Fruit fly (Drosophila melanogaster) whole organism, embryonic: Measurements from ENCODE around the gene Pisd.

Experiments
- Antp ChIP-seq: fragments of 200-800 bp; sonication (Bioruptor generic); optimal IDR thresholded peaks from 3 replicates; lab custom pipeline; 2016; ENCODE audit warnings: missing biosample characterization, missing genetic modification characterization
- Asciz ChIP-seq: fragments of 200-800 bp; sonication (Bioruptor generic); optimal IDR thresholded peaks from 2 replicates; lab custom pipeline; 2017; ENCODE audit warnings: missing biosample characterization, mild to moderate bottlenecking, missing genetic modification characterization, missing genetic modification reagents
- CG10274 ChIP-seq: fragments of 200-800 bp; sonication (Bioruptor generic); optimal IDR thresholded peaks from 3 replicates; lab custom pipeline; 2017; ENCODE audit warnings: missing biosample characterization, mild to moderate bottlenecking, missing genetic modification characterization
- CG10959 ChIP-seq: fragments of 200-800 bp; sonication (Bioruptor generic); IDR thresholded peaks from 2 replicates; pipeline ENCODE4 v1.3.6; 2022; ENCODE audit warnings: missing biosample characterization, missing genetic modification characterization
- CG12155 ChIP-seq: fragments of 200-800 bp; sonication (Bioruptor generic); optimal IDR thresholded peaks from 3 replicates; lab custom pipeline; 2016; ENCODE audit warnings: missing biosample characterization, missing genetic modification characterization
- CG15269 ChIP-seq: fragments of 200-800 bp; sonication (Bioruptor generic); optimal IDR thresholded peaks from 2 replicates; lab custom pipeline; 2018; ENCODE audit warnings: missing biosample characterization, mild to moderate bottlenecking, missing genetic modification characterization, moderate library complexity
- CG16863 ChIP-seq: fragments of 200-800 bp; sonication (Bioruptor generic); optimal IDR thresholded peaks from 3 replicates; lab custom pipeline; 2016; ENCODE audit warnings: missing biosample characterization, missing genetic modification characterization
- CG18262 ChIP-seq: fragments of 200-800 bp; optimal IDR thresholded peaks from 3 replicates; lab custom pipeline; 2019; ENCODE audit warnings: missing biosample characterization, mild to moderate bottlenecking, missing genetic modification characterization, moderate library complexity
- CG2712 ChIP-seq: fragments of 200-800 bp; optimal IDR thresholded peaks from 3 replicates; lab custom pipeline; 2019; ENCODE audit warnings: missing biosample characterization, mild to moderate bottlenecking, missing genetic modification characterization, moderate library complexity
- CG30020 ChIP-seq: fragments of 200-800 bp; optimal IDR thresholded peaks from 2 replicates; lab custom pipeline; 2019; ENCODE audit warnings: missing biosample characterization, mild to moderate bottlenecking, missing genetic modification characterization, moderate library complexity
- CG30403 ChIP-seq: fragments of 200-800 bp; sonication (Bioruptor generic); optimal IDR thresholded peaks from 3 replicates; lab custom pipeline; 2016; ENCODE audit warnings: missing biosample characterization, missing genetic modification characterization
- CG33213 ChIP-seq: fragments of 200-800 bp; sonication (Bioruptor generic); optimal IDR thresholded peaks from 3 replicates; lab custom pipeline; 2016; ENCODE audit warnings: missing biosample characterization, missing genetic modification characterization
- CG34422 ChIP-seq: fragments of 200-800 bp; sonication (Bioruptor generic); IDR thresholded peaks from 3 replicates; pipeline ENCODE4 v1.3.6; 2022; ENCODE audit warnings: missing biosample characterization, missing genetic modification characterization
- CG4360 ChIP-seq: fragments of 200-800 bp; sonication (Bioruptor generic); IDR thresholded peaks from 2 replicates; pipeline ENCODE4 v1.3.6; 2022; ENCODE audit warnings: missing biosample characterization, missing genetic modification characterization
- CG4617 ChIP-seq: fragments of 200-800 bp; sonication (Bioruptor generic); optimal IDR thresholded peaks from 3 replicates; lab custom pipeline; 2016; ENCODE audit warnings: missing biosample characterization, missing genetic modification characterization, borderline replicate concordance
- CG4707 ChIP-seq: fragments of 200-800 bp; sonication (Bioruptor generic); optimal IDR thresholded peaks from 2 replicates; lab custom pipeline; 2018; ENCODE audit warnings: missing biosample characterization, mild to moderate bottlenecking, missing genetic modification characterization, moderate library complexity
- CG6683 ChIP-seq: fragments of 200-800 bp; sonication (Bioruptor generic); optimal IDR thresholded peaks from 2 replicates; lab custom pipeline; 2017; ENCODE audit warnings: missing biosample characterization, mild to moderate bottlenecking, missing genetic modification characterization, missing genetic modification reagents
- CG6813 ChIP-seq: fragments of 200-800 bp; sonication (Bioruptor generic); optimal IDR thresholded peaks from 2 replicates; lab custom pipeline; 2017; ENCODE audit warnings: missing biosample characterization, missing genetic modification characterization, mild to moderate bottlenecking, moderate library complexity, missing genetic modification reagents
- CG8089 ChIP-seq: fragments of 200-800 bp; sonication (Bioruptor generic); optimal IDR thresholded peaks from 3 replicates; lab custom pipeline; 2016; ENCODE audit warnings: missing biosample characterization, missing genetic modification characterization
- CG8290 ChIP-seq, 3 experiments: fragments of 200-800 bp; sonication (Bioruptor generic); optimal IDR thresholded peaks; 2 replicates each; lab custom pipeline; 2016 to 2019; ENCODE audit warnings: missing biosample characterization in 3 of 3, missing genetic modification characterization in 3 of 3, mild to moderate bottlenecking in 2 of 3, moderate library complexity in 1 of 3
- CG8359 ChIP-seq: fragments of 200-800 bp; sonication (Bioruptor generic); optimal IDR thresholded peaks from 2 replicates; lab custom pipeline; 2017; ENCODE audit warnings: missing biosample characterization, mild to moderate bottlenecking, missing genetic modification characterization, borderline replicate concordance
- Dek ChIP-seq: fragments of 200-800 bp; sonication (Bioruptor generic); optimal IDR thresholded peaks from 3 replicates; lab custom pipeline; 2019; ENCODE audit warnings: missing biosample characterization, mild to moderate bottlenecking, missing genetic modification characterization, moderate library complexity
- Dfd ChIP-seq, 2 experiments: fragments of >200 bp; optimal IDR thresholded peaks; 2 replicates each; lab custom pipeline; 2017; ENCODE audit warnings: missing biosample characterization in 2 of 2, missing genetic modification characterization in 2 of 2
- Elba2 ChIP-seq: fragments of 200-800 bp; sonication (Bioruptor generic); optimal IDR thresholded peaks from 3 replicates; lab custom pipeline; 2016; ENCODE audit warnings: missing biosample characterization, missing genetic modification characterization
- HLH4C ChIP-seq: fragments of 200-800 bp; sonication (Bioruptor generic); IDR thresholded peaks from 3 replicates; pipeline ENCODE4 v1.3.6; 2022; ENCODE audit warnings: missing biosample characterization, missing genetic modification characterization; ENCODE audit not compliant: partially characterized antibody
- Hmr ChIP-seq: fragments of 200-800 bp; sonication (Bioruptor generic); optimal IDR thresholded peaks from 3 replicates; lab custom pipeline; 2017; ENCODE audit warnings: mild to moderate bottlenecking, missing biosample characterization, missing genetic modification reagents, missing genetic modification characterization
- NC2β ChIP-seq: fragments of 200-800 bp; sonication (Bioruptor generic); optimal IDR thresholded peaks from 2 replicates; lab custom pipeline; 2016; ENCODE audit warnings: missing biosample characterization, missing genetic modification characterization
- Sry-δ ChIP-seq: fragments of 200-800 bp; sonication (Bioruptor generic); optimal IDR thresholded peaks from 2 replicates; lab custom pipeline; 2016; ENCODE audit warnings: missing biosample characterization, missing genetic modification characterization
- ara ChIP-seq: fragments of 200-800 bp; sonication (Bioruptor generic); IDR thresholded peaks from 2 replicates; pipeline ENCODE4 v1.3.6; 2022; ENCODE audit warnings: missing biosample characterization, missing genetic modification characterization
- cas ChIP-seq: fragments of 200-800 bp; sonication (Bioruptor generic); IDR thresholded peaks from 2 replicates; pipeline ENCODE4 v1.3.6; 2022; ENCODE audit warnings: missing biosample characterization, missing genetic modification characterization
- dimm ChIP-seq: fragments of 200-800 bp; sonication (Bioruptor generic); IDR thresholded peaks from 2 replicates; pipeline ENCODE4 v1.3.6; 2022; ENCODE audit warnings: missing biosample characterization, missing genetic modification characterization
- fd3F ChIP-seq: fragments of 200-800 bp; sonication (Bioruptor generic); optimal IDR thresholded peaks from 2 replicates; lab custom pipeline; 2018; ENCODE audit warnings: missing biosample characterization, mild to moderate bottlenecking, missing genetic modification characterization, moderate library complexity
- fd96Cb ChIP-seq: fragments of 200-800 bp; sonication (Bioruptor generic); optimal IDR thresholded peaks from 2 replicates; lab custom pipeline; 2018; ENCODE audit warnings: missing biosample characterization, mild to moderate bottlenecking, missing genetic modification characterization, moderate library complexity
- fu2 ChIP-seq: fragments of 200-800 bp; sonication (Bioruptor generic); optimal IDR thresholded peaks from 2 replicates; lab custom pipeline; 2016; ENCODE audit warnings: missing biosample characterization, missing genetic modification characterization
- gfzf ChIP-seq: fragments of 200-800 bp; sonication (Bioruptor generic); optimal IDR thresholded peaks from 2 replicates; lab custom pipeline; 2016; ENCODE audit warnings: missing biosample characterization, mild to moderate bottlenecking, missing genetic modification characterization, moderate library complexity
- gsb-n ChIP-seq: fragments of 200-800 bp; sonication (Bioruptor generic); optimal IDR thresholded peaks from 3 replicates; lab custom pipeline; 2018; ENCODE audit warnings: missing biosample characterization, mild to moderate bottlenecking, missing genetic modification characterization
- hkb ChIP-seq, 2 experiments: fragments of 200-800 bp in 1 of 2; fragments of >200 bp in 1 of 2; sonication (Bioruptor generic) in 1 of 2; IDR thresholded peaks in 1 of 2; optimal IDR thresholded peaks in 1 of 2; 2 replicates each; pipeline versions ENCODE4 v1.3.6 to Lab custom; 2017 to 2022; ENCODE audit warnings: missing biosample characterization in 1 of 2, missing genetic modification characterization in 1 of 2
- knrl ChIP-seq: fragments of 200-800 bp; sonication (Bioruptor generic); IDR thresholded peaks from 3 replicates; pipeline ENCODE4 v1.3.6; 2022; ENCODE audit warnings: missing biosample characterization, missing genetic modification characterization; ENCODE audit not compliant: partially characterized antibody
- lab ChIP-seq: fragments of 200-800 bp; sonication (Bioruptor generic); optimal IDR thresholded peaks from 3 replicates; lab custom pipeline; 2017; ENCODE audit warnings: missing biosample characterization, missing genetic modification characterization, mild to moderate bottlenecking, moderate library complexity, missing genetic modification reagents
- lbe ChIP-seq: fragments of 200-800 bp; sonication (Bioruptor generic); optimal IDR thresholded peaks from 2 replicates; lab custom pipeline; 2016; ENCODE audit warnings: missing biosample characterization, mild to moderate bottlenecking, missing genetic modification characterization
- p53 ChIP-seq: fragments of 200-800 bp; sonication (Bioruptor generic); optimal IDR thresholded peaks from 2 replicates; lab custom pipeline; 2016; ENCODE audit warnings: missing biosample characterization, missing genetic modification characterization
- pita ChIP-seq: fragments of 200-800 bp; sonication (Bioruptor generic); optimal IDR thresholded peaks from 2 replicates; lab custom pipeline; 2017; ENCODE audit warnings: missing biosample characterization, mild to moderate bottlenecking, missing genetic modification characterization
- pnt ChIP-seq: fragments of 200-800 bp; sonication (Bioruptor generic); optimal IDR thresholded peaks from 3 replicates; lab custom pipeline; 2016; ENCODE audit warnings: missing biosample characterization, missing genetic modification characterization
- sens-2 ChIP-seq: fragments of 200-800 bp; sonication (Bioruptor generic); IDR thresholded peaks from 2 replicates; pipeline ENCODE4 v1.3.6; 2022; ENCODE audit warnings: missing biosample characterization, missing genetic modification characterization
- tgo ChIP-seq: fragments of 200-800 bp; sonication (Bioruptor generic); IDR thresholded peaks from 3 replicates; pipeline ENCODE4 v1.3.6; 2022; ENCODE audit warnings: missing biosample characterization, missing genetic modification characterization
- wek ChIP-seq: fragments of 200-800 bp; sonication (Bioruptor generic); optimal IDR thresholded peaks from 3 replicates; lab custom pipeline; 2018; ENCODE audit warnings: missing biosample characterization, mild to moderate bottlenecking, missing genetic modification characterization, moderate library complexity

Pisd gene

dm6 chr3R:24099039-24100026 is 48.8 kb downstream of the Pisd start (continued):
- TF ChIP-seq CG34422 (peak; percentile 89), knrl (no peak), CG33213 (GFP tag; lab: Kevin White, UChicago) (peak; percentile 81), Dek (tag; lab: Kevin White, UChicago) (peak; percentile 58), HLH4C (no peak), CG4707 (GFP tag; lab: Kevin White, UChicago) (peak; percentile 30), cas (GFP tag; lab: Robert Waterston, UW) (peak; percentile 60; the same call in 1 of the 2 replicates), CG30020 (no peak), CG8290 (GFP tag; optimal IDR thresholded peaks at IDR 0.05; lab: Kevin White, UChicago) (no peak), CG8290 (tag; optimal IDR thresholded peaks at IDR 0.05; lab: Kevin White, UChicago) (peak in 1 of 2 experiments; percentile 81), CG4617 (GFP tag; lab: Kevin White, UChicago) (peak; percentile 31), CG4360 (peak; percentile 41; the same call in 1 of the 2 replicates), CG8359 (GFP tag; lab: Kevin White, UChicago) (no peak), Asciz (GFP tag; lab: Kevin White, UChicago) (peak; percentile 71), fu2 (GFP tag; lab: Kevin White, UChicago) (peak; percentile 69), Sry-δ (GFP tag; lab: Kevin White, UChicago) (peak; percentile 44), Antp (GFP tag; lab: Kevin White, UChicago) (peak; percentile 78), gfzf (GFP tag; lab: Kevin White, UChicago) (no peak), CG18262 (tag; lab: Kevin White, UChicago) (peak; percentile 47), Hmr (GFP tag; lab: Kevin White, UChicago) (peak; percentile 64), NC2β (GFP tag; lab: Kevin White, UChicago) (peak; percentile 78), sens-2 (GFP tag; lab: Robert Waterston, UW) (peak; percentile 56; the same call in 1 of the 2 replicates), lab (peak; percentile 86), CG30403 (peak; percentile 64), dimm (GFP tag; lab: Robert Waterston, UW) (peak; percentile 60), Elba2 (GFP tag; lab: Kevin White, UChicago) (no peak), CG8089 (GFP tag; lab: Kevin White, UChicago) (peak; percentile 54), CG12155 (GFP tag; lab: Kevin White, UChicago) (peak; percentile 81), lbe (peak; percentile 58), CG10959 (peak; percentile 60), p53 (peak; percentile 2), CG10274 (peak; percentile 59), pita (no peak), CG16863 (GFP tag; lab: Kevin White, UChicago) (peak; percentile 85), fd96Cb (tag; lab: Kevin White, UChicago) (peak; percentile 74), Dfd (GFP tag; optimal IDR thresholded peaks at IDR 0.05; lab: Kevin White, UChicago) (no peak), CG15269 (tag; lab: Kevin White, UChicago) (peak; percentile 84), CG6683 (GFP tag; lab: Kevin White, UChicago) (no peak), CG2712 (tag; lab: Kevin White, UChicago) (peak; percentile 82), hkb (optimal IDR thresholded peaks at IDR 0.05; lab: Kevin White, UChicago) (no peak), hkb (GFP tag; IDR thresholded peaks at IDR 0.05; lab: Robert Waterston, UW) (peak; percentile 86), pnt (peak; percentile 72), gsb-n (tag; lab: Kevin White, UChicago) (peak; percentile 43), ara (GFP tag; lab: Robert Waterston, UW) (peak; percentile 76; the same call in 1 of the 2 replicates), tgo (GFP tag; lab: Robert Waterston, UW) (peak; percentile 80), fd3F (GFP tag; lab: Kevin White, UChicago) (peak; percentile 76), wek (GFP tag; lab: Kevin White, UChicago) (no peak), CG6813 (GFP tag; lab: Kevin White, UChicago) (peak; percentile 64)
